Worm (Caenorhabditis elegans) whole organism, L1 larva: Measurements from ENCODE around the gene ceeh-2.

ENCODE experiments used
- C04F5.9 ChIP-seq: sonication (generic microtip); optimal IDR thresholded peaks from 2 replicates; lab custom pipeline; 2016; ENCODE audit warnings: missing genetic modification characterization, missing compliant biosample characterization
- F16B12.6 ChIP-seq: fragments of 150-350 bp; optimal IDR thresholded peaks from 2 replicates; lab custom pipeline; 2014; ENCODE audit warnings: missing biosample characterization, missing genetic modification characterization
- Y116A8C.19 ChIP-seq: sonication (generic microtip); optimal IDR thresholded peaks from 2 replicates; lab custom pipeline; 2016; ENCODE audit warnings: missing compliant biosample characterization, missing genetic modification characterization, borderline replicate concordance
- aha-1 ChIP-seq: fragments of 150-350 bp; optimal IDR thresholded peaks from 2 replicates; lab custom pipeline; 2014; ENCODE audit warnings: missing biosample characterization, missing genetic modification characterization
- ama-1 ChIP-seq: fragments of 150-350 bp; optimal IDR thresholded peaks from 2 replicates; lab custom pipeline; 2014
- blmp-1 ChIP-seq: fragments of 150-350 bp; optimal IDR thresholded peaks from 2 replicates; lab custom pipeline; 2014; ENCODE audit warnings: missing biosample characterization, missing genetic modification characterization
- ceh-63 ChIP-seq: fragments of 200-800 bp; sonication (Bioruptor generic); optimal IDR thresholded peaks from 2 replicates; lab custom pipeline; 2018; ENCODE audit warnings: mild to moderate bottlenecking, missing genetic modification characterization, missing compliant biosample characterization
- ceh-8 ChIP-seq: fragments of 200-800 bp; sonication (Bioruptor generic); optimal IDR thresholded peaks from 2 replicates; lab custom pipeline; 2018; ENCODE audit warnings: mild to moderate bottlenecking, missing genetic modification characterization, moderate library complexity, missing compliant biosample characterization
- ceh-82 ChIP-seq, 3 experiments: fragments of 150-350 bp in 1 of 3; sonication (generic microtip) in 2 of 3; optimal IDR thresholded peaks; 2 replicates each; lab custom pipeline; 2014 to 2017; ENCODE audit warnings: missing biosample characterization in 3 of 3, missing genetic modification characterization in 3 of 3
- ceh-90 ChIP-seq: sonication (generic microtip); optimal IDR thresholded peaks from 2 replicates; lab custom pipeline; 2016; ENCODE audit warnings: missing genetic modification characterization, missing compliant biosample characterization
- ces-1 ChIP-seq: fragments of 150-350 bp; optimal IDR thresholded peaks from 2 replicates; lab custom pipeline; 2014; ENCODE audit warnings: missing biosample characterization, missing genetic modification reagents, missing genetic modification characterization
- dsc-1 ChIP-seq: sonication (generic microtip); optimal IDR thresholded peaks from 2 replicates; lab custom pipeline; 2016; ENCODE audit warnings: mild to moderate bottlenecking, missing genetic modification characterization, missing compliant biosample characterization
- efl-1 ChIP-seq, 4 experiments: fragments of 150-350 bp; optimal IDR thresholded peaks in 3 of 4; peaks in 1 of 4; 1 replicate in 1 of 4; 2 replicates in 3 of 4; lab custom pipeline; 2014; ENCODE audit warnings: missing biosample characterization in 2 of 4, missing genetic modification characterization in 2 of 4, missing genetic modification reagents in 2 of 4
- efl-3 ChIP-seq: fragments of 200-800 bp; sonication (Bioruptor generic); optimal IDR thresholded peaks from 2 replicates; lab custom pipeline; 2018; ENCODE audit warnings: mild to moderate bottlenecking, missing genetic modification characterization, missing compliant biosample characterization
- egl-27 ChIP-seq, 2 experiments: fragments of 150-350 bp in 1 of 2; sonication (generic microtip); optimal IDR thresholded peaks; 3 replicates each; lab custom pipeline; 2017 to 2018; ENCODE audit warnings: missing biosample characterization in 2 of 2, missing genetic modification characterization in 2 of 2, missing genetic modification reagents in 2 of 2
- elt-2 ChIP-seq: sonication (generic microtip); optimal IDR thresholded peaks from 2 replicates; lab custom pipeline; 2016; ENCODE audit warnings: missing genetic modification characterization, mild to moderate bottlenecking, inconsistent platforms, missing compliant biosample characterization, missing genetic modification reagents
- fkh-4 ChIP-seq: sonication (generic microtip); optimal IDR thresholded peaks from 2 replicates; lab custom pipeline; 2016; ENCODE audit warnings: missing compliant biosample characterization, missing genetic modification characterization, borderline replicate concordance
- fkh-8 ChIP-seq: sonication (generic microtip); optimal IDR thresholded peaks from 2 replicates; lab custom pipeline; 2016; ENCODE audit warnings: mild to moderate bottlenecking, missing genetic modification characterization, missing compliant biosample characterization
- fos-1 ChIP-seq: fragments of 150-350 bp; optimal IDR thresholded peaks from 2 replicates; lab custom pipeline; 2014; ENCODE audit warnings: missing biosample characterization, missing genetic modification characterization
- hlh-17 ChIP-seq: fragments of 200-800 bp; sonication (Bioruptor generic); optimal IDR thresholded peaks from 2 replicates; lab custom pipeline; 2018; ENCODE audit warnings: missing genetic modification characterization, mild to moderate bottlenecking, missing compliant biosample characterization, moderate library complexity, borderline replicate concordance
- hlh-4 ChIP-seq: sonication (generic microtip); optimal IDR thresholded peaks from 2 replicates; lab custom pipeline; 2016; ENCODE audit warnings: mild to moderate bottlenecking, missing genetic modification characterization, missing compliant biosample characterization
- irx-1 ChIP-seq: sonication (generic microtip); optimal IDR thresholded peaks from 2 replicates; lab custom pipeline; 2016; ENCODE audit warnings: missing genetic modification characterization, missing compliant biosample characterization
- isw-1 ChIP-seq: fragments of 200-800 bp; sonication (Bioruptor generic); IDR thresholded peaks from 2 replicates; pipeline ENCODE4 v1.3.6; 2022; ENCODE audit warnings: missing genetic modification characterization, missing compliant biosample characterization
- jun-1 ChIP-seq: fragments of 150-350 bp; optimal IDR thresholded peaks from 2 replicates; lab custom pipeline; 2014; ENCODE audit warnings: missing biosample characterization, missing genetic modification reagents, missing genetic modification characterization
- lin-13 ChIP-seq: fragments of 150-350 bp; optimal IDR thresholded peaks from 2 replicates; lab custom pipeline; 2014; ENCODE audit warnings: missing biosample characterization, missing genetic modification reagents, missing genetic modification characterization
- lin-15B ChIP-seq: fragments of 150-350 bp; sonication (generic microtip); optimal IDR thresholded peaks from 3 replicates; lab custom pipeline; 2014; ENCODE audit warnings: missing biosample characterization, missing genetic modification characterization
- lin-35 ChIP-seq, 2 experiments: fragments of 150-350 bp; optimal IDR thresholded peaks; 2 replicates each; lab custom pipeline; 2014; ENCODE audit warnings: missing biosample characterization in 2 of 2, missing genetic modification characterization in 2 of 2, missing genetic modification reagents in 2 of 2
- lin-39 ChIP-seq: fragments of 150-350 bp; optimal IDR thresholded peaks from 2 replicates; lab custom pipeline; 2014; ENCODE audit warnings: missing biosample characterization, missing genetic modification reagents, missing genetic modification characterization
- lir-3 ChIP-seq: sonication (generic microtip); optimal IDR thresholded peaks from 2 replicates; lab custom pipeline; 2016; ENCODE audit warnings: mild to moderate bottlenecking, missing genetic modification characterization, moderate library complexity, missing compliant biosample characterization; ENCODE audit not compliant: poor library complexity
- lsy-2 ChIP-seq, 2 experiments: fragments of 150-350 bp; optimal IDR thresholded peaks; 2 replicates each; lab custom pipeline; 2014; ENCODE audit warnings: missing biosample characterization in 2 of 2, missing genetic modification characterization in 2 of 2
- mef-2 ChIP-seq: fragments of 150-350 bp; optimal IDR thresholded peaks from 2 replicates; lab custom pipeline; 2014; ENCODE audit warnings: missing biosample characterization, missing genetic modification characterization
- mep-1 ChIP-seq: fragments of 150-350 bp; optimal IDR thresholded peaks from 2 replicates; lab custom pipeline; 2014; ENCODE audit warnings: missing biosample characterization, missing genetic modification characterization
- nhr-12 ChIP-seq: sonication (generic microtip); optimal IDR thresholded peaks from 2 replicates; lab custom pipeline; 2017; ENCODE audit warnings: missing biosample characterization, missing genetic modification characterization
- nhr-19 ChIP-seq: fragments of 200-800 bp; sonication (Bioruptor generic); conservative IDR thresholded peaks from 2 replicates; pipeline ENCODE4 v1.3.6; 2022; ENCODE audit warnings: missing genetic modification characterization, missing compliant biosample characterization
- nhr-28 ChIP-seq: fragments of 150-350 bp; optimal IDR thresholded peaks from 2 replicates; lab custom pipeline; 2014; ENCODE audit warnings: missing biosample characterization, missing genetic modification characterization
- nhr-47 ChIP-seq: sonication (generic microtip); optimal IDR thresholded peaks from 2 replicates; lab custom pipeline; 2016; ENCODE audit warnings: mild to moderate bottlenecking, missing genetic modification characterization, moderate library complexity, missing compliant biosample characterization
- nhr-77 ChIP-seq: fragments of 150-350 bp; optimal IDR thresholded peaks from 2 replicates; lab custom pipeline; 2014; ENCODE audit warnings: missing biosample characterization, missing genetic modification characterization
- nhr-85 ChIP-seq: sonication (generic microtip); peaks from one replicate; lab custom pipeline; 2016; ENCODE audit warnings: missing genetic modification characterization, inconsistent platforms, missing compliant biosample characterization
- pag-3 ChIP-seq: sonication (generic microtip); optimal IDR thresholded peaks from 2 replicates; lab custom pipeline; 2017; ENCODE audit warnings: missing genetic modification characterization, mild to moderate bottlenecking, missing compliant biosample characterization, antibody characterized with exemption, borderline replicate concordance; ENCODE audit not compliant: insufficient read depth
- pax-3 ChIP-seq: fragments of 200-800 bp; sonication (Bioruptor generic); optimal IDR thresholded peaks from 2 replicates; lab custom pipeline; 2018; ENCODE audit warnings: mild to moderate bottlenecking, missing genetic modification characterization, moderate library complexity, missing compliant biosample characterization
- pqm-1 ChIP-seq: sonication (generic microtip); optimal IDR thresholded peaks from 3 replicates; lab custom pipeline; 2017; ENCODE audit warnings: missing biosample characterization, missing genetic modification characterization
- rnt-1 ChIP-seq: sonication (generic microtip); optimal IDR thresholded peaks from 2 replicates; lab custom pipeline; 2016; ENCODE audit warnings: mild to moderate bottlenecking, missing genetic modification characterization, moderate library complexity, missing compliant biosample characterization
- snpc-4 ChIP-seq: fragments of 150-350 bp; optimal IDR thresholded peaks from 2 replicates; lab custom pipeline; 2014; ENCODE audit warnings: missing biosample characterization, missing genetic modification characterization
- snu-23 ChIP-seq: sonication (generic microtip); optimal IDR thresholded peaks from 2 replicates; lab custom pipeline; 2016; ENCODE audit warnings: missing genetic modification characterization, missing compliant biosample characterization
- sox-4 ChIP-seq: sonication (generic microtip); optimal IDR thresholded peaks from 2 replicates; lab custom pipeline; 2016; ENCODE audit warnings: missing genetic modification characterization, missing compliant biosample characterization
- sptf-1 ChIP-seq: fragments of 150-350 bp; optimal IDR thresholded peaks from 2 replicates; lab custom pipeline; 2014; ENCODE audit warnings: missing biosample characterization, missing genetic modification characterization
- swsn-7 ChIP-seq: sonication (generic microtip); optimal IDR thresholded peaks from 2 replicates; lab custom pipeline; 2016; ENCODE audit warnings: missing genetic modification characterization, missing compliant biosample characterization
- unc-98 ChIP-seq: fragments of 200-800 bp; sonication (Bioruptor generic); IDR thresholded peaks from 2 replicates; pipeline ENCODE4 v1.3.6; 2022; ENCODE audit warnings: missing genetic modification characterization, missing compliant biosample characterization
- vab-15 ChIP-seq: sonication (generic microtip); optimal IDR thresholded peaks from 2 replicates; lab custom pipeline; 2017; ENCODE audit warnings: missing genotype, mild to moderate bottlenecking, missing genetic modification characterization, missing compliant biosample characterization
- xbp-1 ChIP-seq: sonication (generic microtip); optimal IDR thresholded peaks from 2 replicates; lab custom pipeline; 2016; ENCODE audit warnings: missing genetic modification characterization, missing compliant biosample characterization
- ztf-11 ChIP-seq, 2 experiments: sonication (generic microtip); optimal IDR thresholded peaks; 2 replicates each; lab custom pipeline; 2016 to 2017; ENCODE audit warnings: missing genetic modification characterization in 2 of 2, missing biosample characterization in 1 of 2, missing compliant biosample characterization in 1 of 2
- ztf-4 ChIP-seq: fragments of 150-350 bp; optimal IDR thresholded peaks from 2 replicates; lab custom pipeline; 2014; ENCODE audit warnings: missing biosample characterization, missing genetic modification characterization

Gene ceeh-2

ce11 chrV:10361830-10362397 is 4.2 kb upstream of the ceeh-2 start, which contains the start of gene cash-1:
cash-1 (plus strand) TSS chrV:10362261.
- TF ChIP-seq nhr-28 (tag; lab: Kevin White, UChicago) (no peak), pax-3 (tag; lab: Kevin White, UChicago) (peak; percentile 11), ceh-82 (tag; optimal IDR thresholded peaks at IDR 0.05; lab: Kevin White, UChicago) (peak; percentile 6 to 77 (median 18)), lir-3 (tag; lab: Kevin White, UChicago) (peak; percentile 31), lin-35 (GFP tag; optimal IDR thresholded peaks at IDR 0.05; lab: Kevin White, UChicago) (peak; percentile 88 to 95), vab-15 (tag; lab: Kevin White, UChicago) (peak; percentile 46), efl-3 (GFP tag; lab: Kevin White, UChicago) (no peak), lin-39 (tag; lab: Kevin White, UChicago) (no peak), nhr-47 (tag; lab: Kevin White, UChicago) (peak; percentile 73), elt-2 (tag; lab: Kevin White, UChicago) (peak; percentile 43), nhr-12 (tag; lab: Kevin White, UChicago) (no peak), swsn-7 (tag; lab: Kevin White, UChicago) (peak; percentile 61), ceh-90 (tag; lab: Kevin White, UChicago) (no peak), nhr-19 (GFP tag; lab: Robert Waterston, UW) (peak; percentile 58), ces-1 (GFP tag; lab: Kevin White, UChicago) (no peak), ceh-63 (GFP tag; lab: Kevin White, UChicago) (no peak), fos-1 (tag; lab: Kevin White, UChicago) (no peak), Y116A8C.19 (tag; lab: Kevin White, UChicago) (no peak), hlh-4 (tag; lab: Kevin White, UChicago) (no peak), aha-1 (tag; lab: Kevin White, UChicago) (no peak), pqm-1 (tag; lab: Kevin White, UChicago) (no peak), ztf-4 (tag; lab: Kevin White, UChicago) (no peak), hlh-17 (GFP tag; lab: Kevin White, UChicago) (no peak), lin-13 (GFP tag; lab: Kevin White, UChicago) (peak; percentile 52), mef-2 (tag; lab: Kevin White, UChicago) (no peak), irx-1 (no peak), sptf-1 (tag; lab: Kevin White, UChicago) (no peak), isw-1 (GFP tag; lab: Robert Waterston, UW) (peak; percentile 67), sox-4 (tag; lab: Kevin White, UChicago) (no peak), C04F5.9 (tag; lab: Kevin White, UChicago) (no peak), efl-1 (optimal IDR thresholded peaks at IDR 0.05; lab: Kevin White, UChicago) (peak; percentile 72 to 84), efl-1 (GFP tag; optimal IDR thresholded peaks at IDR 0.05 in 1 of 2; lab: Kevin White, UChicago) (peak; percentile 87 to 98), lin-15B (tag; lab: Kevin White, UChicago) (peak; percentile 85), blmp-1 (tag; lab: Kevin White, UChicago) (peak; percentile 74), snpc-4 (tag; lab: Kevin White, UChicago) (peak; percentile 55), nhr-85 (peak; percentile 42), ztf-11 (tag; optimal IDR thresholded peaks at IDR 0.05; lab: Kevin White, UChicago) (no peak), fkh-8 (peak; percentile 71), rnt-1 (tag; lab: Kevin White, UChicago) (peak; percentile 68), mep-1 (tag; lab: Kevin White, UChicago) (peak; percentile 71), lsy-2 (tag; optimal IDR thresholded peaks at IDR 0.05; lab: Kevin White, UChicago) (peak; percentile 56 to 86), xbp-1 (peak; percentile 68), nhr-77 (peak; percentile 39), egl-27 (tag; optimal IDR thresholded peaks at IDR 0.05; lab: Kevin White, UChicago) (no peak), F16B12.6 (peak; percentile 10), unc-98 (GFP tag; lab: Robert Waterston, UW) (no peak), pag-3 (tag; lab: Kevin White, UChicago) (no peak), dsc-1 (tag; lab: Kevin White, UChicago) (peak; percentile 12), ceh-8 (GFP tag; lab: Kevin White, UChicago) (peak; percentile 47), snu-23 (GFP tag; lab: Kevin White, UChicago) (peak; percentile 72), ama-1 (lab: Kevin White, UChicago) (no peak), fkh-4 (tag; lab: Kevin White, UChicago) (no peak), jun-1 (no peak)
